Worm (Caenorhabditis elegans) whole organism, early embryonic: ENCODE measurements around the gene ndus-8.

Source experiments
- B0310.2 ChIP-seq: sonication (generic microtip); optimal IDR thresholded peaks from 2 replicates; lab custom pipeline; 2016; ENCODE audit warnings: mild to moderate bottlenecking, missing genetic modification characterization, missing compliant biosample characterization
- F13C5.2 ChIP-seq: sonication (generic microtip); optimal IDR thresholded peaks from 2 replicates; lab custom pipeline; 2017; ENCODE audit warnings: mild to moderate bottlenecking, missing genetic modification characterization, inconsistent platforms, missing compliant biosample characterization
- aly-1 ChIP-seq: sonication (generic microtip); optimal IDR thresholded peaks from 2 replicates; lab custom pipeline; 2016; ENCODE audit warnings: missing genetic modification characterization, missing compliant biosample characterization
- ama-1 ChIP-seq: fragments of 150-350 bp; optimal IDR thresholded peaks from 2 replicates; lab custom pipeline; 2014
- ceh-13 ChIP-seq: fragments of 200-800 bp; sonication (Bioruptor generic); optimal IDR thresholded peaks from 2 replicates; lab custom pipeline; 2018; ENCODE audit warnings: mild to moderate bottlenecking, missing genetic modification characterization, missing compliant biosample characterization
- ceh-36 ChIP-seq: sonication (generic microtip); optimal IDR thresholded peaks from 2 replicates; lab custom pipeline; 2016; ENCODE audit warnings: missing genetic modification characterization, inconsistent platforms, missing compliant biosample characterization
- ets-7 ChIP-seq: sonication (generic microtip); optimal IDR thresholded peaks from 2 replicates; lab custom pipeline; 2016; ENCODE audit warnings: missing genotype, missing genetic modification characterization, missing compliant biosample characterization
- flt-1 ChIP-seq: fragments of 200-800 bp; sonication (Bioruptor generic); IDR thresholded peaks from 2 replicates; pipeline ENCODE4 v1.3.6; 2022; ENCODE audit warnings: missing genetic modification characterization, missing compliant biosample characterization
- hmbx-1 ChIP-seq: sonication (generic microtip); optimal IDR thresholded peaks from 2 replicates; lab custom pipeline; 2016; ENCODE audit warnings: mild to moderate bottlenecking, missing genetic modification characterization, missing compliant biosample characterization
- hmg-4 ChIP-seq: fragments of 200-800 bp; sonication (Bioruptor generic); optimal IDR thresholded peaks from 2 replicates; lab custom pipeline; 2018; ENCODE audit warnings: mild to moderate bottlenecking, missing genetic modification characterization, missing compliant biosample characterization
- hnd-1 ChIP-seq: sonication (generic microtip); optimal IDR thresholded peaks from 2 replicates; lab custom pipeline; 2016; ENCODE audit warnings: missing genetic modification characterization, missing compliant biosample characterization
- pes-1 ChIP-seq: fragments of 200-800 bp; sonication (Bioruptor generic); IDR thresholded peaks from 2 replicates; pipeline ENCODE4 v1.3.6; 2022; ENCODE audit warnings: missing genetic modification reagents, missing genetic modification characterization, missing compliant biosample characterization
- scrt-1 ChIP-seq: fragments of 200-800 bp; sonication (Bioruptor generic); IDR thresholded peaks from 2 replicates; pipeline ENCODE4 v1.3.6; 2022; ENCODE audit warnings: missing genetic modification characterization, missing compliant biosample characterization
- sea-1 ChIP-seq: fragments of 200-800 bp; sonication (Bioruptor generic); conservative IDR thresholded peaks from 2 replicates; pipeline ENCODE4 v1.3.6; 2022; ENCODE audit warnings: missing genetic modification characterization, missing compliant biosample characterization
- tbx-11 ChIP-seq: fragments of 200-800 bp; sonication (Bioruptor generic); IDR thresholded peaks from 2 replicates; pipeline ENCODE4 v1.3.6; 2022; ENCODE audit warnings: missing genetic modification characterization, missing compliant biosample characterization
- tbx-37 ChIP-seq: fragments of 200-800 bp; sonication (Bioruptor generic); conservative IDR thresholded peaks from 2 replicates; pipeline ENCODE4 v1.3.6; 2022; ENCODE audit warnings: missing genetic modification reagents, missing genetic modification characterization, missing compliant biosample characterization
- tra-4 ChIP-seq: sonication (generic microtip); optimal IDR thresholded peaks from 2 replicates; lab custom pipeline; 2017; ENCODE audit warnings: missing genetic modification characterization, missing compliant biosample characterization

ndus-8 gene

DNA sequence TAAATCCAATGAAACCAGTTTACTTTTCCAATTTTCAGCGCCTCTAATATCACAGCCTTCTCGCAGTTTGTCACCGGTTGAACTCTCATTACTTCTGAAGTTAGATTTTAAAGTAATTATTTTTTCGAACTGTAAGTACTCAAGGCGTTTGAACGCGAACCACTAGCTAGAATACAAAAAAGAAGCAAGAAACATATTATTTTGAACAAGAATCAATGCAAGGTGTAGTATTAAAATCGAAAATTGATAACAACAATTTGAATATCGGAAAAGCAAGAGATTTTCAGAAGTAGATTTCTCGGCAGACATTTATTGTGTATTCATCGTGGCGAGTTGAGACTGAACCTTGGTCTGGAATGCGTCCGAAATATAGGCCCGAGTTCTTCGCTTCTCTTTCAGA lies 36.0 kb downstream of the ndus-8 start, which contains the start of gene exos-9:
exos-9 (minus strand) TSS at position 101 of the 400 bp plus-strand sequence.
- TF ChIP-seq tra-4 (tag; lab: Kevin White, UChicago) (no peak), pes-1 (GFP tag; lab: Robert Waterston, UW) (no peak), ceh-13 (GFP tag; lab: Kevin White, UChicago) (no peak), hnd-1 (tag; lab: Kevin White, UChicago) (no peak), ets-7 (tag; lab: Kevin White, UChicago) (no peak), sea-1 (GFP tag; lab: Robert Waterston, UW) (no peak), B0310.2 (tag; lab: Kevin White, UChicago) (no peak), hmbx-1 (no peak), ceh-36 (tag; lab: Kevin White, UChicago) (no peak), aly-1 (no peak), F13C5.2 (no peak), ama-1 (lab: Kevin White, UChicago) (no peak), hmg-4 (GFP tag; lab: Kevin White, UChicago) (no peak), tbx-11 (GFP tag; lab: Robert Waterston, UW) (no peak)

DNA sequence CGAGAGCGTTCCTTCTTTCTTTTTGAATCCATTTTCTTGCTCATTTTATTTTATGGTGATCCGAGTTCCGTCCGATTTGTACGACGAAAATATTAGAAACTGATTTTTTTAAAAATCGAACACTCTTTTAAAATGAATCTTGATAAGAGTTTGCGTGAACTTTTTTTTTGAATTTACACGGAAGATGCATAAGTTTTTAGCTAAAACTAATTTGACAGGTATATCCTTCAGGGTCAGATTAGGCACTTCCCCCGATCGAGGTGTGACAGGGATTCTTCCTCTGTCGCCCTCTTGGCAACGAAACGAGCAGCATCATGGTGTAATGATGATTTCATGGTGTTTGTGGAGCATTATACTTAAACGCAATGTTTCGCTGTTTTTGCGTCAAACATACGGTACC lies 38.7 kb downstream of the ndus-8 start, which contains the start of gene F37C12.18:
F37C12.18 (minus strand) TSS at position 101 of the 400 bp plus-strand sequence.
- TF ChIP-seq hnd-1 (tag; lab: Kevin White, UChicago) (no peak), ceh-36 (tag; lab: Kevin White, UChicago) (no peak), hmbx-1 (no peak), pes-1 (GFP tag; lab: Robert Waterston, UW) (no peak), aly-1 (no peak)

DNA sequence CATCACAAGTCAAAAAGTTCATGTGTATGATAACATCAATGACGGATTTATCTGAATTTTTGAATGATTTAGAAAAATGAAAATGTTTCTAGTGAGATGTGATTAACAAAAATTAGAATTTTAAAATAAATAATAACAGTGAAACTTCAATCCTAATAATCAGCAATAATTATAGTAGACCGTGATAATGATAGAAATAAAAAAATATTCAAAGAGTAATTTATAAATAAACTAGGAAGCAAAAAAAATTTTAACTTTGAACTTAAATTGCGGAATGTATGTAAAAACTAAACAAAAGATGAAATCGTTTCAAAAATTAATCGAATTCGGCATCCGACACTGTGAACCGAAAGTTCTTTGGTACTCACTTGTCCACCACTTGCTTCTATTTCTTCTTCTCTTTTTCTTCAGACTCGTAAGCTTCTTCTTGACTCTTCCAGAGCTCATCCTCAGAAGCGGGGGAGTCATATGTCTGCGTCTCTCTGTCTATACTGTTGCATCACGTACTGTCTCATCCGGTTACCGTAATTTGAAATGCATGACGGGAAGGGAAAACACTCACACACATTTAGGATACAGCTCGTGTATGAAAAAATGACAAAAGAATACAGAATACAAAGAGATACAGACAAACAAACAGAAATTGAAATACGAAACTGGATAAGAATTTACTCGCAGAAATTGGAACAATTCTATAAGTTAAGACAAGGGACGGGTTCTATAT lies 40.9 kb downstream of the ndus-8 start, which contains the start of gene mec-14:
mec-14 (minus strand) TSS at position 51 of the 724 bp plus-strand sequence.
- TF ChIP-seq sea-1 (GFP tag; lab: Robert Waterston, UW) (no peak), hmbx-1 (no peak), tbx-37 (GFP tag; lab: Robert Waterston, UW) (no peak)

DNA sequence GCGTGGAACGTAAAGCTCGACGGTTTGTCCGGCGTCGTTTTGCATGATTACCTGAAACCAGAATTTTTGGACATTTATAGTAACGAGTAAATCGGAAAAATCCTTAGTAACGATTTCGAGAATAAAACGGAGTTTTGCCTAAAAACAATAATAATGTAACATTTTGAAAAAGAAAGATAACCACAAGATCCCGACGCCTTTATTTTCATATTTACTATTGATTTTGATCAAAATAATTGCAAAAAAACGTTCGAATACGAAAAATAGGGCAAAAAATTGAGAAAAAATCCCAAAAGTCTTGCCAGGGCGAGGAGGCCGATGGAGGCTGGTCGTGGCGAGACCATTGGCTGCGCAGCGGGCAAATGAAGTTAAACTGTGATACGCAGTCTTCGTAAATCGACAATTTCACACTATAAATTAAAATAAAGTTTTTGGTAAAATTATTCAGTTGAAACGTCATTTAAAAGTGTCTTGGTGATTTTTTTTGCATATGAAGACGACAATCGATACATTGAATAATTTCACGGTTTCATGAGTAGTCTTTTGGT lies 44.3 kb downstream of the ndus-8 start, which contains the start of gene rps-21:
rps-21 (minus strand) TSS at position 51 of the 548 bp plus-strand sequence.
- TF ChIP-seq pes-1 (GFP tag; lab: Robert Waterston, UW) (0 out of 2 replicates have a peak, but pooled peaks have one; percentile 32), scrt-1 (GFP tag; lab: Robert Waterston, UW) (no peak), aly-1 (no peak), sea-1 (GFP tag; lab: Robert Waterston, UW) (no peak), tra-4 (tag; lab: Kevin White, UChicago) (no peak), hmbx-1 (no peak), ceh-36 (tag; lab: Kevin White, UChicago) (no peak), ama-1 (lab: Kevin White, UChicago) (no peak), ets-7 (tag; lab: Kevin White, UChicago) (no peak), flt-1 (GFP tag; lab: Robert Waterston, UW) (no peak), B0310.2 (tag; lab: Kevin White, UChicago) (no peak), hmg-4 (GFP tag; lab: Kevin White, UChicago) (peak; percentile 24), ceh-13 (GFP tag; lab: Kevin White, UChicago) (no peak), F13C5.2 (peak; percentile 47)

DNA sequence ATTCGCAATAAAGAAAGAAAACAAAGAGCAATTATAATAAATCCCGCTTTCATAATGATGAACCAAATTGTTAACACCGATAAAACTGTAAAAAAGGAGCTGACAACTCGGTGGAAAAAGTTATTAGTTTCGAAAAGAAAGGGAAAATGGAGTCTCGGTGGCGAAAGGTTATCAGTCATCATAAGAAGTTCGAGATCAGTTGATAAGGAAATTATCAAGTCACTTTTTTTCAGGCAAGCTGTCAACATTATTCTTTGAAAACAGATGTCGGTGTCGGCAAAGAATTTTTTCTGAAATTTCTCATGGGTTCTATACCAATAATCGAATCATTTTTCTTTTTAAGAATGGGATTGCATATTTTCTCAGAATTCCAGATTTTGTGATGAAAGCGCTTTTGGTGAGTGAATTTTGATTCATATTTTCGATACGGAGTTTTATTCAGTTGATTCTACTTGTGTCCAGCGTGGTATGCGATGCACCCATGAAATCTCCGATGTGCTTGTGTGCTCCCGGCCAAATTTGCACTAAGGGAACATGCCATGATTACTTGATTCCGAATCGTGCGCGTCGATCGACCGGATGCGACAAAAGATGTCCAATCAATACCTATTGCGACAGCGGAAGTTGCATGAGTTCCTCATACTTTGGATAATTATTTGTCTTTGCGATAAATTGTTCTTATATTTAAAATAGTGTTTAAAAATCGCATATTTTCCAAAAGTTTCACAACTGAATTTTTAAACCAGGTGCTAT lies 45.5 kb downstream of the ndus-8 start, which contains the start of the genes F37C12.21 and F37C12.10:
F37C12.21 (plus strand) TSS at position 58 of the 753 bp plus-strand sequence.
F37C12.10 (minus strand) TSS at position 85 of the 753 bp plus-strand sequence.
- TF ChIP-seq flt-1 (GFP tag; lab: Robert Waterston, UW) (no peak), sea-1 (GFP tag; lab: Robert Waterston, UW) (no peak), hmbx-1 (no peak), aly-1 (no peak), ceh-13 (GFP tag; lab: Kevin White, UChicago) (no peak), tbx-37 (GFP tag; lab: Robert Waterston, UW) (no peak), F13C5.2 (no peak), tra-4 (tag; lab: Kevin White, UChicago) (no peak), tbx-11 (GFP tag; lab: Robert Waterston, UW) (no peak), pes-1 (GFP tag; lab: Robert Waterston, UW) (no peak), hnd-1 (tag; lab: Kevin White, UChicago) (no peak), ets-7 (tag; lab: Kevin White, UChicago) (no peak), ama-1 (lab: Kevin White, UChicago) (no peak), hmg-4 (GFP tag; lab: Kevin White, UChicago) (no peak), scrt-1 (GFP tag; lab: Robert Waterston, UW) (no peak)

DNA sequence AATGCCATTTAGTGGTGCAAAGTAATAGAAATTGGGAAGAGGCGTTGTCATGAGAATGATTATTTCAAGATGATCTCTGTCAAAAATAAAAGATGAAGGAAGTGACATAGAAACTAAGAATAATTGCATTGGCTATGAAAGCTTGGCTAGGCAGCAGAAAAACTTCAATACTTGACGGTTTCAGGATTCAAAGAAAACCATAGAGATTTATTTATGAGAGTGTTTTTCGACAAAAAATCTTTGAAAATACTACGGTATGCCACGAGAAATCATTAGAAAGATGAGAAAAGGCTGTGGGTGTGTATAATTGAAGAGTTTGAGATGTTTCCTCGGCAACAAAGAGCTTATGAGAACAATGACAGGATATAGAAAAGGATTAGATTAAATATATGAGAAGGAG lies 48.5 kb downstream of the ndus-8 start, which contains the start of gene F37C12.14:
F37C12.14 (minus strand) TSS at position 101 of the 400 bp plus-strand sequence.
- TF ChIP-seq flt-1 (GFP tag; lab: Robert Waterston, UW) (no peak), F13C5.2 (no peak), scrt-1 (GFP tag; lab: Robert Waterston, UW) (no peak)

DNA sequence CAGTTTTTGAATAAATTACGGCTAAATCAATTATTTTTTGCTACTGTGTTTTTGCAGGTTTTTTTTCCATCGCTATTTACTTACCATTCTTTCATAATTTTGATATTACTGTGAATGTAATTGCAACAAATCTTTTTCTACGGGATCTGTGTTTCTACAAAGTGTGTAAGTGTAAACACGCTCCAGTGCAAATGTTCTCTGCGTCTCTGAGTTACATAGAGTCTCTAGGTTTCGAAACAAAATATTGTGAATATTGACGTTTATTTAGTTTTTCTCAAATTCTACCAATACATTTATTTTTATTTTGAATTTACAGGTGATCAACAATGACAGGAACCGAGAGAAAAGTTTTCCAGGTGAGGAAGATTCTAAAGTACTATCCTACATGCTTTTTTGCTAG lies 50.0 kb downstream of the ndus-8 start, which contains the start of gene yju-2:
yju-2 (plus strand) TSS at position 315 of the 400 bp plus-strand sequence.
- TF ChIP-seq hmg-4 (GFP tag; lab: Kevin White, UChicago), result no peak
- TF ChIP-seq ets-7 (tag; lab: Kevin White, UChicago), result no peak
- no peak for TF ChIP-seq flt-1 (GFP tag; lab: Robert Waterston, UW)
- no peak for TF ChIP-seq ceh-13 (GFP tag; lab: Kevin White, UChicago)
- TF ChIP-seq aly-1, result no peak
- no peak for TF ChIP-seq tbx-37 (GFP tag; lab: Robert Waterston, UW)
- TF ChIP-seq ceh-36 (tag; lab: Kevin White, UChicago), result no peak
- no peak for TF ChIP-seq sea-1 (GFP tag; lab: Robert Waterston, UW)
- TF ChIP-seq B0310.2 (tag; lab: Kevin White, UChicago), result no peak
- TF ChIP-seq scrt-1 (GFP tag; lab: Robert Waterston, UW), result no peak
- TF ChIP-seq ama-1 (lab: Kevin White, UChicago), result no peak
- no peak for TF ChIP-seq pes-1 (GFP tag; lab: Robert Waterston, UW)
- no peak for TF ChIP-seq hmbx-1
- TF ChIP-seq hnd-1 (tag; lab: Kevin White, UChicago), result no peak
- no peak for TF ChIP-seq tra-4 (tag; lab: Kevin White, UChicago)
- TF ChIP-seq tbx-11 (GFP tag; lab: Robert Waterston, UW), result no peak
